Worm (Caenorhabditis elegans) whole organism, mixed stage, embryonic: Measurements from ENCODE around the gene T05C12.9.

Experiments used
- drap-1 ChIP-seq: fragments of 200-800 bp; sonication (Bioruptor generic); optimal IDR thresholded peaks from 3 replicates; lab custom pipeline; 2018; ENCODE audit warnings: mild to moderate bottlenecking, missing genetic modification characterization, missing compliant biosample characterization
- elt-3 ChIP-seq: fragments of 150-350 bp; optimal IDR thresholded peaks from 2 replicates; lab custom pipeline; 2014; ENCODE audit warnings: missing biosample characterization, missing genetic modification characterization
- hlh-1 ChIP-seq: fragments of 150-350 bp; optimal IDR thresholded peaks from 2 replicates; lab custom pipeline; 2014; ENCODE audit warnings: missing biosample characterization, missing genetic modification reagents, missing genetic modification characterization
- lin-13 ChIP-seq: fragments of 150-350 bp; optimal IDR thresholded peaks from 2 replicates; lab custom pipeline; 2014; ENCODE audit warnings: missing biosample characterization, missing genetic modification characterization
- mep-1 ChIP-seq: fragments of 150-350 bp; optimal IDR thresholded peaks from 2 replicates; lab custom pipeline; 2017; ENCODE audit warnings: missing biosample characterization, missing genetic modification reagents, missing genetic modification characterization, inconsistent platforms
- pha-4 ChIP-seq: fragments of 150-350 bp; optimal IDR thresholded peaks from 2 replicates; lab custom pipeline; 2018; ENCODE audit warnings: missing biosample characterization, missing genetic modification reagents, missing genetic modification characterization
- sptf-1 ChIP-seq: sonication (generic microtip); optimal IDR thresholded peaks from 2 replicates; lab custom pipeline; 2017; ENCODE audit warnings: mild to moderate bottlenecking, missing genetic modification characterization, moderate library complexity, missing compliant biosample characterization
- unc-62 ChIP-seq: fragments of 150-350 bp; optimal IDR thresholded peaks from 2 replicates; lab custom pipeline; 2014; ENCODE audit warnings: missing biosample characterization, missing genetic modification reagents, missing genetic modification characterization

ce11 chrII:8214367-8214766 lies 21.3 kb upstream of the T05C12.9 start, which contains the start of gene M110.10:
- TF ChIP-seq drap-1 (GFP tag; lab: Kevin White, UChicago) (no peak), pha-4 (tag; lab: Kevin White, UChicago) (no peak), elt-3 (tag; lab: Kevin White, UChicago) (no peak), sptf-1 (tag; lab: Kevin White, UChicago) (no peak), mep-1 (tag; lab: Kevin White, UChicago) (no peak), lin-13 (tag; lab: Kevin White, UChicago) (no peak), hlh-1 (tag; lab: Kevin White, UChicago) (no peak), unc-62 (GFP tag; lab: Kevin White, UChicago) (no peak)
